Worm (Caenorhabditis elegans) whole organism, L2 larva: ENCODE measurements around the gene lmp-2.

Experiments used
- C34F6.9 ChIP-seq: fragments of 150-350 bp; optimal IDR thresholded peaks from 2 replicates; lab custom pipeline; 2014; ENCODE audit warnings: missing biosample characterization, missing genetic modification characterization
- F13H6.1 ChIP-seq: sonication (generic microtip); optimal IDR thresholded peaks from 2 replicates; lab custom pipeline; 2016; ENCODE audit warnings: missing genetic modification characterization, missing compliant biosample characterization
- Y55F3AM.14 ChIP-seq: fragments of 200-800 bp; sonication (Bioruptor generic); optimal IDR thresholded peaks from 2 replicates; lab custom pipeline; 2018; ENCODE audit warnings: mild to moderate bottlenecking, missing genetic modification characterization, missing compliant biosample characterization
- ZK546.5 ChIP-seq: sonication (generic microtip); optimal IDR thresholded peaks from 2 replicates; lab custom pipeline; 2017; ENCODE audit warnings: missing biosample characterization, missing genetic modification characterization
- aly-2 ChIP-seq: fragments of 150-350 bp; optimal IDR thresholded peaks from 2 replicates; lab custom pipeline; 2014; ENCODE audit warnings: missing biosample characterization, missing genetic modification characterization
- blmp-1 ChIP-seq: sonication (generic microtip); optimal IDR thresholded peaks from 2 replicates; lab custom pipeline; 2017; ENCODE audit warnings: missing genetic modification characterization, mild to moderate bottlenecking, missing compliant biosample characterization, antibody characterized with exemption, moderate library complexity; ENCODE audit not compliant: insufficient read depth
- ceh-16 ChIP-seq: fragments of 150-350 bp; optimal IDR thresholded peaks from 2 replicates; lab custom pipeline; 2014; ENCODE audit warnings: missing biosample characterization, missing genetic modification characterization
- ceh-82 ChIP-seq: fragments of 150-350 bp; optimal IDR thresholded peaks from 2 replicates; lab custom pipeline; 2014; ENCODE audit warnings: missing biosample characterization, missing genetic modification characterization
- crh-2 ChIP-seq: sonication (generic microtip); optimal IDR thresholded peaks from 2 replicates; lab custom pipeline; 2017; ENCODE audit warnings: missing biosample characterization, missing genetic modification characterization
- dmd-4 ChIP-seq: sonication (generic microtip); optimal IDR thresholded peaks from 2 replicates; lab custom pipeline; 2017; ENCODE audit warnings: missing biosample characterization, missing genetic modification characterization
- egl-27 ChIP-seq: sonication (generic microtip); optimal IDR thresholded peaks from 3 replicates; lab custom pipeline; 2017; ENCODE audit warnings: missing biosample characterization, missing genetic modification reagents, missing genetic modification characterization
- elt-1 ChIP-seq: fragments of 150-350 bp; optimal IDR thresholded peaks from 2 replicates; lab custom pipeline; 2014; ENCODE audit warnings: missing biosample characterization, missing genetic modification characterization
- elt-3 ChIP-seq: sonication (generic microtip); optimal IDR thresholded peaks from 2 replicates; lab custom pipeline; 2017; ENCODE audit warnings: missing biosample characterization, missing genetic modification characterization
- fos-1 ChIP-seq: fragments of 150-350 bp; optimal IDR thresholded peaks from 2 replicates; lab custom pipeline; 2014; ENCODE audit warnings: missing biosample characterization, missing genetic modification characterization
- gmeb-1 ChIP-seq: fragments of 150-350 bp; optimal IDR thresholded peaks from 2 replicates; lab custom pipeline; 2014; ENCODE audit warnings: missing biosample characterization, missing genetic modification characterization
- lin-11 ChIP-seq: fragments of 150-350 bp; sonication (generic microtip); optimal IDR thresholded peaks from 2 replicates; lab custom pipeline; 2014; ENCODE audit warnings: missing biosample characterization, missing genetic modification characterization, inconsistent platforms, mixed read lengths
- lin-39 ChIP-seq: fragments of 150-350 bp; optimal IDR thresholded peaks from 2 replicates; lab custom pipeline; 2014; ENCODE audit warnings: missing biosample characterization, missing genetic modification reagents, missing genetic modification characterization
- lsy-2 ChIP-seq, 2 experiments: fragments of 150-350 bp in 1 of 2; sonication (generic microtip) in 1 of 2; optimal IDR thresholded peaks; 2 replicates each; lab custom pipeline; 2014 to 2017; ENCODE audit warnings: missing biosample characterization in 2 of 2, missing genetic modification characterization in 2 of 2
- mab-5 ChIP-seq: fragments of 150-350 bp; optimal IDR thresholded peaks from 2 replicates; lab custom pipeline; 2014; ENCODE audit warnings: missing biosample characterization, missing genetic modification characterization
- mdl-1 ChIP-seq, 2 experiments: fragments of 150-350 bp in 1 of 2; sonication (generic microtip) in 1 of 2; optimal IDR thresholded peaks; 2 replicates each; lab custom pipeline; 2017; ENCODE audit warnings: missing biosample characterization in 2 of 2, missing genetic modification characterization in 2 of 2
- nhr-11 ChIP-seq: fragments of 150-350 bp; optimal IDR thresholded peaks from 2 replicates; lab custom pipeline; 2014; ENCODE audit warnings: missing biosample characterization, missing genetic modification characterization
- nhr-12 ChIP-seq: fragments of 150-350 bp; optimal IDR thresholded peaks from 2 replicates; lab custom pipeline; 2014; ENCODE audit warnings: missing biosample characterization, missing genetic modification characterization
- nhr-129 ChIP-seq: fragments of 150-350 bp; optimal IDR thresholded peaks from 2 replicates; lab custom pipeline; 2014; ENCODE audit warnings: missing biosample characterization, missing genetic modification characterization
- nhr-23 ChIP-seq: fragments of 150-350 bp; optimal IDR thresholded peaks from 2 replicates; lab custom pipeline; 2014; ENCODE audit warnings: missing biosample characterization, missing genetic modification reagents, missing genetic modification characterization
- nhr-237 ChIP-seq: fragments of 150-350 bp; optimal IDR thresholded peaks from 2 replicates; lab custom pipeline; 2014; ENCODE audit warnings: missing biosample characterization, missing genetic modification characterization
- nhr-25 ChIP-seq: fragments of 150-350 bp; sonication (generic microtip); optimal IDR thresholded peaks from 3 replicates; lab custom pipeline; 2014; ENCODE audit warnings: missing biosample characterization, missing genetic modification characterization
- sem-4 ChIP-seq: fragments of 150-350 bp; optimal IDR thresholded peaks from 2 replicates; lab custom pipeline; 2014; ENCODE audit warnings: missing biosample characterization, missing genetic modification reagents, missing genetic modification characterization
- skn-1 ChIP-seq: sonication (generic microtip); optimal IDR thresholded peaks from 2 replicates; lab custom pipeline; 2017; ENCODE audit warnings: missing biosample characterization, missing genetic modification characterization
- sma-3 ChIP-seq: sonication (generic microtip); optimal IDR thresholded peaks from 2 replicates; lab custom pipeline; 2016; ENCODE audit warnings: missing genetic modification reagents, missing genetic modification characterization, missing compliant biosample characterization
- sma-9 ChIP-seq, 2 experiments: fragments of 150-350 bp in 1 of 2; sonication (generic microtip) in 1 of 2; optimal IDR thresholded peaks; 2 replicates each; lab custom pipeline; 2014 to 2016; ENCODE audit warnings: missing genetic modification characterization in 2 of 2, mild to moderate bottlenecking in 1 of 2, missing biosample characterization in 1 of 2, missing compliant biosample characterization in 1 of 2, missing genetic modification reagents in 1 of 2, moderate library complexity in 1 of 2
- unc-39 ChIP-seq: fragments of 150-350 bp; optimal IDR thresholded peaks from 2 replicates; lab custom pipeline; 2014; ENCODE audit warnings: missing biosample characterization, missing genetic modification characterization
- unc-55 ChIP-seq: fragments of 150-350 bp; sonication (generic microtip); optimal IDR thresholded peaks from 3 replicates; lab custom pipeline; 2014; ENCODE audit warnings: missing biosample characterization, missing genetic modification reagents, missing genetic modification characterization
- unc-62 ChIP-seq: fragments of 150-350 bp; optimal IDR thresholded peaks from 2 replicates; lab custom pipeline; 2014; ENCODE audit warnings: missing biosample characterization, missing genetic modification reagents, missing genetic modification characterization
- zag-1 ChIP-seq: fragments of 150-350 bp; optimal IDR thresholded peaks from 2 replicates; lab custom pipeline; 2014; ENCODE audit warnings: missing biosample characterization, missing genetic modification characterization
- ztf-11 ChIP-seq: sonication (generic microtip); optimal IDR thresholded peaks from 2 replicates; lab custom pipeline; 2017; ENCODE audit warnings: missing biosample characterization, missing genetic modification characterization

The lmp-2 gene

ce11 chrX:1123471-1123870 lies 1.9 kb upstream of the lmp-2 start:
- TF ChIP-seq nhr-25 (tag; lab: Kevin White, UChicago): peak; percentile 47
- no peak for TF ChIP-seq sem-4 (tag; lab: Kevin White, UChicago)
- TF ChIP-seq, all 48 proteins: peak for 1

ce11 chrX:1124146-1124545 lies 1.3 kb upstream of the lmp-2 start, which contains the start of gene C05D9.9:
C05D9.9 (minus strand) TSS chrX:1124246.
- TF ChIP-seq unc-39 (tag; lab: Kevin White, UChicago) (no peak), blmp-1 (tag; lab: Kevin White, UChicago) (peak; percentile 45), nhr-25 (tag; lab: Kevin White, UChicago) (peak; percentile 36), ZK546.5 (no peak), gmeb-1 (tag; lab: Kevin White, UChicago) (no peak)

- TF ChIP-seq sma-9 (GFP tag; optimal IDR thresholded peaks at IDR 0.05; lab: Kevin White, UChicago) (no peak), sma-9 (tag; optimal IDR thresholded peaks at IDR 0.05; lab: Kevin White, UChicago) (no peak), fos-1 (tag; lab: Kevin White, UChicago) (no peak), unc-62 (no peak), lin-39 (no peak), crh-2 (tag; lab: Kevin White, UChicago) (no peak), ztf-11 (tag; lab: Kevin White, UChicago) (no peak), sem-4 (tag; lab: Kevin White, UChicago) (no peak), skn-1 (no peak), elt-3 (no peak), nhr-25 (tag; lab: Kevin White, UChicago) (no peak), elt-1 (tag; lab: Kevin White, UChicago) (no peak), lin-11 (tag; lab: Kevin White, UChicago) (no peak), nhr-237 (tag; lab: Kevin White, UChicago) (no peak), unc-39 (tag; lab: Kevin White, UChicago) (no peak)
These were observed 792 bp downstream of the lmp-2 start for ce11 chrX:1126207-1126606.

DNA sequence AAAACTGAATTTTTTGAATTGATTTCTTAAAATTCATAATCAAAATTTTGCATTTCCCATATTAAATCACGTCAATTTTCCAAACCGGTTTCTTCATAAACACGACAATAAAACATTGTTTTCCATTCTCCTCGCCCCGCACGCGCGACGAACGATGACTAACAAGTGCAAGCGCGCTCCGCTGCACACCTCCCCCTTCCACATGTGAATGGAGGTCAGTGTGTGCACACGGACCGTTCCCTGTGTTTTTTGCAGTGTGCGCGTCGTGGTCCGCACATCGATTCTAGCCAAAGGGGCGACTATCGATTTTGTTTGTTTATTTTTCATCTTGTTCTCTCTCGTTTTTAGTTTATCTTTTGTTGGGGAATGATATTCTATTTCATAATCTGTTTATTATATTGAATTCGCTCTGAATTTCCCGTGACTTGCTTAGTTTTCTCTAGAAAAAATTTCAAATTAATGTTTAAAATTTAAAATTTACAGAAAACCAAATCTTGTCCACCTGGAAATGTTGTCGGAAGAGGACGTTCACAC lies 3.2 kb downstream of the lmp-2 start, which contains the start of gene snx-1:
Gene snx-1 (plus strand): TSS at position 484 of the 534 bp plus-strand sequence.
- TF ChIP-seq sma-3 (GFP tag; lab: Kevin White, UChicago) (peak; percentile 62), sma-9 (GFP tag; optimal IDR thresholded peaks at IDR 0.05; lab: Kevin White, UChicago) (peak; percentile 5), sma-9 (tag; optimal IDR thresholded peaks at IDR 0.05; lab: Kevin White, UChicago) (no peak), lin-11 (tag; lab: Kevin White, UChicago) (peak; percentile 0), nhr-12 (tag; lab: Kevin White, UChicago) (no peak), ZK546.5 (no peak), crh-2 (tag; lab: Kevin White, UChicago) (peak; percentile 49), unc-62 (no peak), Y55F3AM.14 (GFP tag; lab: Kevin White, UChicago) (no peak), aly-2 (tag; lab: Kevin White, UChicago) (no peak), ceh-16 (tag; lab: Kevin White, UChicago) (peak; percentile 18), nhr-25 (tag; lab: Kevin White, UChicago) (peak; percentile 21), gmeb-1 (tag; lab: Kevin White, UChicago) (peak; percentile 30), egl-27 (tag; lab: Kevin White, UChicago) (no peak), unc-55 (GFP tag; lab: Kevin White, UChicago) (peak; percentile 55), mdl-1 (tag; optimal IDR thresholded peaks at IDR 0.05; lab: Kevin White, UChicago) (peak in 1 of 2 experiments; percentile 68), nhr-11 (no peak), nhr-23 (tag; lab: Kevin White, UChicago) (no peak), mab-5 (tag; lab: Kevin White, UChicago) (no peak), dmd-4 (tag; lab: Kevin White, UChicago) (no peak), fos-1 (tag; lab: Kevin White, UChicago) (peak; percentile 94), nhr-237 (tag; lab: Kevin White, UChicago) (no peak), F13H6.1 (tag; lab: Kevin White, UChicago) (peak; percentile 23), ceh-82 (no peak), zag-1 (tag; lab: Kevin White, UChicago) (no peak), C34F6.9 (peak; percentile 54), ztf-11 (tag; lab: Kevin White, UChicago) (no peak), elt-3 (no peak), nhr-129 (peak; percentile 61), lsy-2 (tag; optimal IDR thresholded peaks at IDR 0.05; lab: Kevin White, UChicago) (peak in 1 of 2 experiments; percentile 24)
- TF ChIP-seq, all 48 proteins: peak for 14
